Worm (Caenorhabditis elegans) whole organism, early embryonic: ENCODE results near the gene T04A8.8.
A peak's percentile ranks its signal among the peaks of the same experiment; 100 is the strongest.

Source experiments
- B0310.2 ChIP-seq: sonication (generic microtip); optimal IDR thresholded peaks from 2 replicates; lab custom pipeline; 2016; ENCODE audit warnings: mild to moderate bottlenecking, missing genetic modification characterization, missing compliant biosample characterization
- F13C5.2 ChIP-seq: sonication (generic microtip); optimal IDR thresholded peaks from 2 replicates; lab custom pipeline; 2017; ENCODE audit warnings: mild to moderate bottlenecking, missing genetic modification characterization, inconsistent platforms, missing compliant biosample characterization
- aly-1 ChIP-seq: sonication (generic microtip); optimal IDR thresholded peaks from 2 replicates; lab custom pipeline; 2016; ENCODE audit warnings: missing genetic modification characterization, missing compliant biosample characterization
- ama-1 ChIP-seq: fragments of 150-350 bp; optimal IDR thresholded peaks from 2 replicates; lab custom pipeline; 2014
- ceh-13 ChIP-seq: fragments of 200-800 bp; sonication (Bioruptor generic); optimal IDR thresholded peaks from 2 replicates; lab custom pipeline; 2018; ENCODE audit warnings: mild to moderate bottlenecking, missing genetic modification characterization, missing compliant biosample characterization
- ceh-36 ChIP-seq: sonication (generic microtip); optimal IDR thresholded peaks from 2 replicates; lab custom pipeline; 2016; ENCODE audit warnings: missing genetic modification characterization, inconsistent platforms, missing compliant biosample characterization
- ets-7 ChIP-seq: sonication (generic microtip); optimal IDR thresholded peaks from 2 replicates; lab custom pipeline; 2016; ENCODE audit warnings: missing genotype, missing genetic modification characterization, missing compliant biosample characterization
- flt-1 ChIP-seq: fragments of 200-800 bp; sonication (Bioruptor generic); IDR thresholded peaks from 2 replicates; pipeline ENCODE4 v1.3.6; 2022; ENCODE audit warnings: missing genetic modification characterization, missing compliant biosample characterization
- hmbx-1 ChIP-seq: sonication (generic microtip); optimal IDR thresholded peaks from 2 replicates; lab custom pipeline; 2016; ENCODE audit warnings: mild to moderate bottlenecking, missing genetic modification characterization, missing compliant biosample characterization
- hmg-4 ChIP-seq: fragments of 200-800 bp; sonication (Bioruptor generic); optimal IDR thresholded peaks from 2 replicates; lab custom pipeline; 2018; ENCODE audit warnings: mild to moderate bottlenecking, missing genetic modification characterization, missing compliant biosample characterization
- hnd-1 ChIP-seq: sonication (generic microtip); optimal IDR thresholded peaks from 2 replicates; lab custom pipeline; 2016; ENCODE audit warnings: missing genetic modification characterization, missing compliant biosample characterization
- pes-1 ChIP-seq: fragments of 200-800 bp; sonication (Bioruptor generic); IDR thresholded peaks from 2 replicates; pipeline ENCODE4 v1.3.6; 2022; ENCODE audit warnings: missing genetic modification reagents, missing genetic modification characterization, missing compliant biosample characterization
- scrt-1 ChIP-seq: fragments of 200-800 bp; sonication (Bioruptor generic); IDR thresholded peaks from 2 replicates; pipeline ENCODE4 v1.3.6; 2022; ENCODE audit warnings: missing genetic modification characterization, missing compliant biosample characterization
- sea-1 ChIP-seq: fragments of 200-800 bp; sonication (Bioruptor generic); conservative IDR thresholded peaks from 2 replicates; pipeline ENCODE4 v1.3.6; 2022; ENCODE audit warnings: missing genetic modification characterization, missing compliant biosample characterization
- tbx-11 ChIP-seq: fragments of 200-800 bp; sonication (Bioruptor generic); IDR thresholded peaks from 2 replicates; pipeline ENCODE4 v1.3.6; 2022; ENCODE audit warnings: missing genetic modification characterization, missing compliant biosample characterization
- tbx-37 ChIP-seq: fragments of 200-800 bp; sonication (Bioruptor generic); conservative IDR thresholded peaks from 2 replicates; pipeline ENCODE4 v1.3.6; 2022; ENCODE audit warnings: missing genetic modification reagents, missing genetic modification characterization, missing compliant biosample characterization
- tra-4 ChIP-seq: sonication (generic microtip); optimal IDR thresholded peaks from 2 replicates; lab custom pipeline; 2017; ENCODE audit warnings: missing genetic modification characterization, missing compliant biosample characterization

Gene T04A8.8

DNA sequence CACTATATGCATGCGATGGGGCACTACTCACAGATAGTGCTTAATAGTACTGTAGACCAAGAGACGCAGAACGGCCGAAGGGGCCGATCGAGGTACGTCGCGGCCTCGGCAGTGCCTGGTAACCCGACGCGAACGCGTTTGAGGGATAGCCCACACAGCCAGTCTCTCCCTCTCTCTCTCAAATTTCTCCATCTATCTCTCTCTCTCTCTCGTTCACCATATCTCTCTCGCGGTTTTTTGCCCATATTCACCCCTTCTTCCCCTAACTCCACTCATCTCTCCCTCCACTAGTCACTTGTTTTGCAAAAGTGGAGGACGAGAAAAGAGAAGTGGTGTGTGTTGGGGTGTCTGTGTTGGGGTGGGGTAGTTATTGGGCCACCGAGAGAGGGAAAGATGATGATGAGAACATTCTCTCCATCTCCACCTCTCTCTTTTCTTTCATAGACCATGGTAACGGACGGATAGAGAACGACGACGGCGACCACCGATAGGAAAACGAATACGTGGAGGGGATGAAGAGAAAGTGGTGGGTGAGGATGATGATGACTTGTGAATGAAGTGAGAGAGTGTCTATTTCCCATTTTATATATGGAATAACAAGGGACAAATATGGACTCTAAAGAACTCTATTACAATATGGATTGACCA, 26.9 kb upstream of the T04A8.8 start:
- TF ChIP-seq sea-1 (GFP tag; lab: Robert Waterston, UW) = 0 out of 2 replicates have a peak, but pooled peaks have one; percentile 23
- TF ChIP-seq aly-1 (tag; lab: Kevin White, UChicago) = peak; percentile 67
- peak; percentile 7 for TF ChIP-seq ceh-36
- no peak for TF ChIP-seq B0310.2 (tag; lab: Kevin White, UChicago)
- peak; percentile 83 for TF ChIP-seq F13C5.2
- TF ChIP-seq flt-1 (GFP tag; lab: Robert Waterston, UW) = no peak
- peak; percentile 87 for TF ChIP-seq hmg-4

DNA sequence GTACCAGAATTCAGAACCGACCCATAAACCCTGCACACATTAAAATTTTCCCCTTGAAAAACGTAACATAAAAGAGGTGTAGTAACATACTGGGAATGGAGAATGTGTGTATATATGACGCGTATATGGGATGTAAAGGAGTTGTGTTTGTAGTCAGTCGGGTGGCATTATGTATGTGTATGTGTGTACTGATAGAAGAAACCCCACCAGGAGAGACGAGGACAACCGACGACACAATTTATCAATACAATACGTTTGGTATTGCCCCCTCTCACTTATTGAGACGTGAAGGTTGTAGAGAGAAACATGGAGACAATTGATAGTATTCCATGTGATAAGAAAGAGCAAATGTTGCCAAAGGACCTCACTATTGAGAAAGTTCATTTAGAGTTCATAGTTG, 25.7 kb upstream of the T04A8.8 start:
- no peak for TF ChIP-seq F13C5.2
- TF ChIP-seq aly-1 (tag; lab: Kevin White, UChicago) = no peak
- no peak for TF ChIP-seq hmbx-1 (tag; lab: Kevin White, UChicago)
- no peak for TF ChIP-seq ceh-36
- no peak for TF ChIP-seq tra-4 (tag; lab: Kevin White, UChicago)
- TF ChIP-seq scrt-1 (GFP tag; lab: Robert Waterston, UW) = no peak
- no peak for TF ChIP-seq tbx-11 (GFP tag; lab: Robert Waterston, UW)
- no peak for TF ChIP-seq tbx-37
- TF ChIP-seq B0310.2 (tag; lab: Kevin White, UChicago) = no peak
- TF ChIP-seq hmg-4 = no peak
- TF ChIP-seq ets-7 = no peak
- TF ChIP-seq ceh-13 (GFP tag; lab: Kevin White, UChicago) = no peak
- TF ChIP-seq hnd-1 (tag; lab: Kevin White, UChicago) = no peak
- no peak for TF ChIP-seq pes-1 (GFP tag; lab: Robert Waterston, UW)

DNA sequence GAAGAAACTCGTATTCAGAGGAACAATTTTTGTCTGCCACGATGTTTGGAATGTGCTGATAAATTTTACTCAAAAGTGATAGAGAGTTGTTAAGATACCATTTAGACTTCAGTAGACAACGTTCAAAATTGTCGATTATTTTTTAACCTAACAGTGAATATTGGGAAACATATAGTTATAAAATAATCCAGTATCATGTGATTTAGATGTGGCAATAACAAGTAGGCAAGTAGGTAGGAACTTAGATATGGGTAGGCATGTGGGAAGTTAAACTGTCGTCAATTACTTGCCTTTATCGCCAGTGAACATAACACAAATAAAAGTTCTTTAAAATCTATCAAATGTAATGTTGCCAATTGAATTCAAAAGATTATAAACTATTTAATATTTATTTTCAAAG, 22.3 kb upstream of the T04A8.8 start, which contains the start of gene T23F11.11:
Gene T23F11.11, minus strand, starts transcription at position 101 of the 400 bp plus-strand sequence.
- no peak for TF ChIP-seq B0310.2 (tag; lab: Kevin White, UChicago)
- TF ChIP-seq ets-7 = no peak
- no peak for TF ChIP-seq ceh-36
- no peak for TF ChIP-seq tbx-37
- TF ChIP-seq tbx-11 (GFP tag; lab: Robert Waterston, UW) = no peak
- TF ChIP-seq scrt-1 (GFP tag; lab: Robert Waterston, UW) = no peak
- TF ChIP-seq pes-1 (GFP tag; lab: Robert Waterston, UW) = no peak
- no peak for TF ChIP-seq aly-1 (tag; lab: Kevin White, UChicago)
- TF ChIP-seq F13C5.2 = no peak
- no peak for TF ChIP-seq hnd-1 (tag; lab: Kevin White, UChicago)
- no peak for TF ChIP-seq ceh-13 (GFP tag; lab: Kevin White, UChicago)
- TF ChIP-seq sea-1 (GFP tag; lab: Robert Waterston, UW) = no peak

DNA sequence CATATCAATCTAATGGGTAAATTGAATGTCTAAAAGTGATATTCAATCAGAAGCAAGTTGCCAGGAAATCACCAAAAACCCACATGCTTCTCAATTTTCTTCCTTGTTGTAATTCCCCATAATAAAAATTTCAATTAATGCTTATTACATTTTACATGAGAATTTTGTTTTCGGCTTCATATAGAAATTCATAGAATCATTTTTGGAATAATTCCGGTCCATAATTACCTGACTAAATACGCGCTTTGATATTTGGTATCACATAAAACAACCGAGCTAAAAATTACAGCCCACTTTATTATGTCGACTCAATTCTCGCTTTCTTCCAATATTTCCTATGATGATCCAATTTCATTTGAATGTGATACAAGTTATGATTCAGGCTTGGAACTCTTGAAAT, 21.8 kb upstream of the T04A8.8 start, which contains the start of gene srg-13:
Gene srg-13, plus strand, starts transcription at position 301 of the 400 bp plus-strand sequence.
- TF ChIP-seq hnd-1 (tag; lab: Kevin White, UChicago) = no peak
- no peak for TF ChIP-seq scrt-1 (GFP tag; lab: Robert Waterston, UW)
- no peak for TF ChIP-seq tbx-11 (GFP tag; lab: Robert Waterston, UW)
- no peak for TF ChIP-seq hmg-4
- no peak for TF ChIP-seq tbx-37
- no peak for TF ChIP-seq B0310.2 (tag; lab: Kevin White, UChicago)
- no peak for TF ChIP-seq ets-7
- no peak for TF ChIP-seq flt-1 (GFP tag; lab: Robert Waterston, UW)
- TF ChIP-seq aly-1 (tag; lab: Kevin White, UChicago) = no peak
- no peak for TF ChIP-seq ceh-36
- no peak for TF ChIP-seq ama-1

DNA sequence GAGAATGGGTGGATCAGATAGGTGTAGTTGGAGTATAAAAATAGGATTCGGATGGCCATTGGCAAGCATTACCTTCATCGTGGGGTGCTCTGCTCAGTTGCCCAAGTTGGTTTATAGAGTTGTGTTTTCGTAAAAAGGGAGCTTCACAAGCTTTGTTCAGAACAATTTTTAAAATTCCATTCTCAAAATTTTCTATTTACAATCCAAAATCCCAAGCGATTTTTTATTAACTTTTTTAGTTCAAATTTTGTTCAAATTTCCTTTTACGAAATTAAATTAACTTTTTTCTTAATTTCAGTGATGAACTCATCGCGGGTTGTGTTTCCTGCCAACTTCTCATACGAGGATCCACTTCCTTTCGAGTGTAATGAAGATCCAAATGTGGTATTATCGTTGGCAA, 16.3 kb upstream of the T04A8.8 start, which contains the start of gene srg-10:
Gene srg-10, plus strand, starts transcription at position 301 of the 400 bp plus-strand sequence.
- no peak for TF ChIP-seq F13C5.2
- TF ChIP-seq tbx-11 (GFP tag; lab: Robert Waterston, UW) = no peak
- no peak for TF ChIP-seq hmg-4
- TF ChIP-seq ceh-13 (GFP tag; lab: Kevin White, UChicago) = no peak
- TF ChIP-seq flt-1 (GFP tag; lab: Robert Waterston, UW) = no peak
- TF ChIP-seq hmbx-1 (tag; lab: Kevin White, UChicago) = no peak
- TF ChIP-seq sea-1 (GFP tag; lab: Robert Waterston, UW) = no peak

DNA sequence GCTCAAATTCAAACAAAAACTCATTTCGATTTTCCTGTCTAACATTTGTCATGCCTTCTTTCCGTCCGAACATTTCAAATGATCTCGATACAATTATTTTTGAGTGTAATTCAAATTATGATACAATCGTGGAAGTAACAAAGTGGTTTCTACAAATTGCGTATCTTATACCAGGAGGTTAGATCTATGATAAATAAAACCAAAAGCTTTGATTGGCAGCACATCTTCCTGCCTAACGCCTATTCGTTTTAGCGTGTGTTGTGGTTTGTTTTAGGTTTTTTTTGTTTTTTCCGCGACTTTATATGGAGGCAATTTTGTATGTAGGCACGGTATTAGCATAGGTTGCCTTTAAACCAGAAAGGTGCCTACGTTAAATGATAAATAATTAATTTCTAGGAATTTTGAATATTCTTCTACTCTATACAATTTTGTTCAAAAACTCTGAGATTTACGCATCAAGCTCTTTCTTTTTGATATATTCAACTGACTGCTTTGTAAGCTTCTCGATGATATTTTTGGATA, 13.8 kb upstream of the T04A8.8 start, which contains the start of gene srg-11:
Gene srg-11, plus strand, starts transcription at position 51 of the 522 bp plus-strand sequence.
- TF ChIP-seq aly-1 (tag; lab: Kevin White, UChicago) (no peak), hmbx-1 (tag; lab: Kevin White, UChicago) (no peak), flt-1 (GFP tag; lab: Robert Waterston, UW) (no peak), ets-7 (no peak), sea-1 (GFP tag; lab: Robert Waterston, UW) (no peak), B0310.2 (tag; lab: Kevin White, UChicago) (no peak), tbx-11 (GFP tag; lab: Robert Waterston, UW) (no peak), ceh-13 (GFP tag; lab: Kevin White, UChicago) (no peak)

DNA sequence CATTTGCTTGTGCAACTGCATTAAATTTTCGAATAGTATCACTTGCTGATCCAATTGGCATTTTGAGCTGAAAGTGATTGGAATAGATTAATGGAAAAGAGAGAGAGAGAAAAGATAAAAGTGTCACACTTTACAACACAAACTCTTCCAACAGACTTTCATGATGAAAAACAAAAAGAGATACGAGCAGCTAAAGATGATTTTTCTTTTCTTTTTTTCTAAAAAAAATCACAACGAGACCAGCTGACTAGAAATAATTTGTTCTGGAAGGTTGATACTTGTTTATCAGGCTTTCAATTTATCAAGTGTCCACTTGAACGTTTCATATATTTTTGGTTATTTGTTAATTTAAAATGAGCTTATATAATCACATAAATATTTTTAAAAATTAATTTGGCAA, 6.7 kb upstream of the T04A8.8 start:
- no peak for TF ChIP-seq hmbx-1 (tag; lab: Kevin White, UChicago)
- no peak for TF ChIP-seq pes-1 (GFP tag; lab: Robert Waterston, UW)
- no peak for TF ChIP-seq hnd-1 (tag; lab: Kevin White, UChicago)
- no peak for TF ChIP-seq ama-1
- no peak for TF ChIP-seq tra-4 (tag; lab: Kevin White, UChicago)
- no peak for TF ChIP-seq tbx-11 (GFP tag; lab: Robert Waterston, UW)
- TF ChIP-seq scrt-1 (GFP tag; lab: Robert Waterston, UW) = no peak
- TF ChIP-seq B0310.2 (tag; lab: Kevin White, UChicago) = no peak
- no peak for TF ChIP-seq ets-7
- TF ChIP-seq flt-1 (GFP tag; lab: Robert Waterston, UW) = no peak
- TF ChIP-seq sea-1 (GFP tag; lab: Robert Waterston, UW) = no peak
- no peak for TF ChIP-seq F13C5.2
- no peak for TF ChIP-seq hmg-4
- no peak for TF ChIP-seq ceh-13 (GFP tag; lab: Kevin White, UChicago)
- TF ChIP-seq ceh-36 = no peak
- no peak for TF ChIP-seq tbx-37
